Fruit fly (Drosophila melanogaster) whole organism, embryonic: Measurements from ENCODE around the gene Prp31.

ENCODE experiments used
- Atf6 ChIP-seq: fragments of 200-800 bp; sonication (Bioruptor generic); IDR thresholded peaks from 2 replicates; pipeline ENCODE4 v1.3.6; 2022; ENCODE audit warnings: missing biosample characterization, missing genetic modification characterization
- B-H1 ChIP-seq: fragments of 200-800 bp; sonication (Bioruptor generic); IDR thresholded peaks from 3 replicates; pipeline ENCODE4 v1.3.6; 2022; ENCODE audit warnings: missing biosample characterization, missing genetic modification characterization
- CG12219 ChIP-seq: fragments of 200-800 bp; sonication (Bioruptor generic); optimal IDR thresholded peaks from 3 replicates; lab custom pipeline; 2018; ENCODE audit warnings: missing biosample characterization, mild to moderate bottlenecking, missing genetic modification characterization
- CG7372 ChIP-seq: fragments of 200-800 bp; sonication (Bioruptor generic); IDR thresholded peaks from 2 replicates; pipeline ENCODE4 v1.3.6; 2022; ENCODE audit warnings: missing biosample characterization, missing genetic modification characterization
- CG8478 ChIP-seq: fragments of >200 bp; optimal IDR thresholded peaks from 2 replicates; lab custom pipeline; 2018
- Hr3 ChIP-seq: fragments of 200-800 bp; sonication (Bioruptor generic); optimal IDR thresholded peaks from 3 replicates; lab custom pipeline; 2016; ENCODE audit warnings: missing biosample characterization, missing genetic modification characterization
- Myb ChIP-seq: fragments of 200-800 bp; sonication (Bioruptor generic); optimal IDR thresholded peaks from 2 replicates; lab custom pipeline; 2016; ENCODE audit warnings: missing biosample characterization, missing genetic modification characterization
- h ChIP-seq: fragments of >200 bp; optimal IDR thresholded peaks from 2 replicates; lab custom pipeline; 2017

DNA sequence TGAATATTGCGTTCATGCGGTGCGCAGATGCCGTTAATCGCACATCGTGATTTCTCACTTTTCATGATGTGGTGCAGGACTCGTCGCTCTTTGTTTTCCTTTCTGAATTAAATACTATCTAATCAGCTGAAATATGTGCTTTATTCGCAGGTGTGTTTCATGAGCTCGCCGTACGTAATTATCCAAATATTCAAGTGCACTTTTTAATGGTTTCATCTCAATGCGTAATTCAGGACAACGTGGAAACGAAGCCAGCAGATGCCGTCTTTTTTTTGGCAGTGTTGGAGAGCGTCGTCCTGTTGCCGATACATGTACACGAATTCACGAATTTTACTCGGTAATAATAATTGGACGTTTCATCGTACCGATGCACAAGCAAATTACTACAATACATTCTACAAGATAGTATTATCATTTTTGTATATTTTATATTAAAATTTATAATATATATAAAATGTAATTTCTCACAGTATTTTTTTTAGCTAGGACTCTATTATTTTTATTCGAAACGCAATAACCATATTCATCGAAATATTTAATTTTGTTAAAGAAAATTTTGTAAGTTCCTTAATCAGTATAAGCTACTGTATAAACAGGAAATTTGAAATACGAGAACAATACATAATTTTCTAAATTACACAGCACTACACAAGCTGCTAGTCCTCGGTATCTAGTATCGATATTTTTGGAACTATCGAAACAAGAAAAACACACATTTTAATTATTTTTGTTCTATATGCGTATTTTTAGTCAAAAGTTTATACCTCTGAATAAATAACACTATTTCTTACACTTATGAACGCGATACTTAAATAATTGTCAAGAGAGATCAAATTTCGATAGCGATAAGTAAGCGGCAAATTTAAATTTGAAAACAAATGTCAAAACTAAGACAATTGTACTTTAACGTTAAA lies 22.0 kb upstream of the Prp31 start, which contains the start of gene CG12316:
- TF ChIP-seq Myb (GFP tag; lab: Kevin White, UChicago), result peak; percentile 77
- peak; percentile 85 for TF ChIP-seq Hr3 (GFP tag; lab: Kevin White, UChicago)
- TF ChIP-seq CG12219, result peak; percentile 95
- peak; percentile 50; the same call in 2 of the 3 replicates for TF ChIP-seq B-H1 (GFP tag; lab: Robert Waterston, UW)
- TF ChIP-seq Atf6 (GFP tag; lab: Robert Waterston, UW), result peak; percentile 91
- TF ChIP-seq CG8478 (lab: Kevin White, UChicago), result no peak
- peak; percentile 72 for TF ChIP-seq CG7372 (GFP tag; lab: Robert Waterston, UW)
- no peak for TF ChIP-seq h (lab: Kevin White, UChicago)
